Worm (Caenorhabditis elegans) whole organism, L2 larva: ENCODE data around the gene srh-222.

Source experiments
- C34F6.9 ChIP-seq: fragments of 150-350 bp; optimal IDR thresholded peaks from 2 replicates; lab custom pipeline; 2014; ENCODE audit warnings: missing biosample characterization, missing genetic modification characterization
- F13H6.1 ChIP-seq: sonication (generic microtip); optimal IDR thresholded peaks from 2 replicates; lab custom pipeline; 2016; ENCODE audit warnings: missing genetic modification characterization, missing compliant biosample characterization
- R02D3.7 ChIP-seq: fragments of 150-350 bp; optimal IDR thresholded peaks from 2 replicates; lab custom pipeline; 2014; ENCODE audit warnings: missing biosample characterization, missing genetic modification characterization
- Y55F3AM.14 ChIP-seq: fragments of 200-800 bp; sonication (Bioruptor generic); optimal IDR thresholded peaks from 2 replicates; lab custom pipeline; 2018; ENCODE audit warnings: mild to moderate bottlenecking, missing genetic modification characterization, missing compliant biosample characterization
- ama-1 ChIP-seq: fragments of 150-350 bp; optimal IDR thresholded peaks from 2 replicates; lab custom pipeline; 2018; ENCODE audit warnings: inconsistent platforms
- ceh-82 ChIP-seq: fragments of 150-350 bp; optimal IDR thresholded peaks from 2 replicates; lab custom pipeline; 2014; ENCODE audit warnings: missing biosample characterization, missing genetic modification characterization
- crh-2 ChIP-seq: sonication (generic microtip); optimal IDR thresholded peaks from 2 replicates; lab custom pipeline; 2017; ENCODE audit warnings: missing biosample characterization, missing genetic modification characterization
- dmd-4 ChIP-seq: sonication (generic microtip); optimal IDR thresholded peaks from 2 replicates; lab custom pipeline; 2017; ENCODE audit warnings: missing biosample characterization, missing genetic modification characterization
- egl-27 ChIP-seq: sonication (generic microtip); optimal IDR thresholded peaks from 3 replicates; lab custom pipeline; 2017; ENCODE audit warnings: missing biosample characterization, missing genetic modification reagents, missing genetic modification characterization
- elt-1 ChIP-seq: fragments of 150-350 bp; optimal IDR thresholded peaks from 2 replicates; lab custom pipeline; 2014; ENCODE audit warnings: missing biosample characterization, missing genetic modification characterization
- elt-3 ChIP-seq: sonication (generic microtip); optimal IDR thresholded peaks from 2 replicates; lab custom pipeline; 2017; ENCODE audit warnings: missing biosample characterization, missing genetic modification characterization
- fos-1 ChIP-seq: fragments of 150-350 bp; optimal IDR thresholded peaks from 2 replicates; lab custom pipeline; 2014; ENCODE audit warnings: missing biosample characterization, missing genetic modification characterization
- gmeb-1 ChIP-seq: fragments of 150-350 bp; optimal IDR thresholded peaks from 2 replicates; lab custom pipeline; 2014; ENCODE audit warnings: missing biosample characterization, missing genetic modification characterization
- lin-11 ChIP-seq: fragments of 150-350 bp; sonication (generic microtip); optimal IDR thresholded peaks from 2 replicates; lab custom pipeline; 2014; ENCODE audit warnings: missing biosample characterization, missing genetic modification characterization, inconsistent platforms, mixed read lengths
- lin-13 ChIP-seq: fragments of 150-350 bp; optimal IDR thresholded peaks from 2 replicates; lab custom pipeline; 2014; ENCODE audit warnings: missing biosample characterization, missing genetic modification reagents, missing genetic modification characterization
- lin-39 ChIP-seq: fragments of 150-350 bp; optimal IDR thresholded peaks from 2 replicates; lab custom pipeline; 2014; ENCODE audit warnings: missing biosample characterization, missing genetic modification reagents, missing genetic modification characterization
- lsy-2 ChIP-seq, 2 experiments: fragments of 150-350 bp in 1 of 2; sonication (generic microtip) in 1 of 2; optimal IDR thresholded peaks; 2 replicates each; lab custom pipeline; 2014 to 2017; ENCODE audit warnings: missing biosample characterization in 2 of 2, missing genetic modification characterization in 2 of 2
- mab-5 ChIP-seq: fragments of 150-350 bp; optimal IDR thresholded peaks from 2 replicates; lab custom pipeline; 2014; ENCODE audit warnings: missing biosample characterization, missing genetic modification characterization
- mdl-1 ChIP-seq, 2 experiments: fragments of 150-350 bp in 1 of 2; sonication (generic microtip) in 1 of 2; optimal IDR thresholded peaks; 2 replicates each; lab custom pipeline; 2017; ENCODE audit warnings: missing biosample characterization in 2 of 2, missing genetic modification characterization in 2 of 2
- nhr-10 ChIP-seq: sonication (generic microtip); optimal IDR thresholded peaks from 2 replicates; lab custom pipeline; 2017; ENCODE audit warnings: missing biosample characterization, missing genetic modification characterization
- nhr-11 ChIP-seq: fragments of 150-350 bp; optimal IDR thresholded peaks from 2 replicates; lab custom pipeline; 2014; ENCODE audit warnings: missing biosample characterization, missing genetic modification characterization
- nhr-12 ChIP-seq: fragments of 150-350 bp; optimal IDR thresholded peaks from 2 replicates; lab custom pipeline; 2014; ENCODE audit warnings: missing biosample characterization, missing genetic modification characterization
- nhr-129 ChIP-seq: fragments of 150-350 bp; optimal IDR thresholded peaks from 2 replicates; lab custom pipeline; 2014; ENCODE audit warnings: missing biosample characterization, missing genetic modification characterization
- nhr-23 ChIP-seq: fragments of 150-350 bp; optimal IDR thresholded peaks from 2 replicates; lab custom pipeline; 2014; ENCODE audit warnings: missing biosample characterization, missing genetic modification reagents, missing genetic modification characterization
- nhr-237 ChIP-seq: fragments of 150-350 bp; optimal IDR thresholded peaks from 2 replicates; lab custom pipeline; 2014; ENCODE audit warnings: missing biosample characterization, missing genetic modification characterization
- nhr-25 ChIP-seq: fragments of 150-350 bp; sonication (generic microtip); optimal IDR thresholded peaks from 3 replicates; lab custom pipeline; 2014; ENCODE audit warnings: missing biosample characterization, missing genetic modification characterization
- nhr-6 ChIP-seq: fragments of 150-350 bp; optimal IDR thresholded peaks from 2 replicates; lab custom pipeline; 2014; ENCODE audit warnings: missing biosample characterization, missing genetic modification characterization
- nhr-77 ChIP-seq: fragments of 150-350 bp; optimal IDR thresholded peaks from 2 replicates; lab custom pipeline; 2014; ENCODE audit warnings: missing biosample characterization, missing genetic modification characterization
- sem-4 ChIP-seq: fragments of 150-350 bp; optimal IDR thresholded peaks from 2 replicates; lab custom pipeline; 2014; ENCODE audit warnings: missing biosample characterization, missing genetic modification reagents, missing genetic modification characterization
- skn-1 ChIP-seq: sonication (generic microtip); optimal IDR thresholded peaks from 2 replicates; lab custom pipeline; 2017; ENCODE audit warnings: missing biosample characterization, missing genetic modification characterization
- sma-3 ChIP-seq: sonication (generic microtip); optimal IDR thresholded peaks from 2 replicates; lab custom pipeline; 2016; ENCODE audit warnings: missing genetic modification reagents, missing genetic modification characterization, missing compliant biosample characterization
- sma-9 ChIP-seq, 2 experiments: fragments of 150-350 bp in 1 of 2; sonication (generic microtip) in 1 of 2; optimal IDR thresholded peaks; 2 replicates each; lab custom pipeline; 2014 to 2016; ENCODE audit warnings: missing genetic modification characterization in 2 of 2, mild to moderate bottlenecking in 1 of 2, missing biosample characterization in 1 of 2, missing compliant biosample characterization in 1 of 2, missing genetic modification reagents in 1 of 2, moderate library complexity in 1 of 2
- unc-39 ChIP-seq: fragments of 150-350 bp; optimal IDR thresholded peaks from 2 replicates; lab custom pipeline; 2014; ENCODE audit warnings: missing biosample characterization, missing genetic modification characterization
- unc-62 ChIP-seq: fragments of 150-350 bp; optimal IDR thresholded peaks from 2 replicates; lab custom pipeline; 2014; ENCODE audit warnings: missing biosample characterization, missing genetic modification reagents, missing genetic modification characterization
- zag-1 ChIP-seq: fragments of 150-350 bp; optimal IDR thresholded peaks from 2 replicates; lab custom pipeline; 2014; ENCODE audit warnings: missing biosample characterization, missing genetic modification characterization
- ztf-1 ChIP-seq: fragments of 200-800 bp; sonication (Bioruptor generic); conservative IDR thresholded peaks from 2 replicates; pipeline ENCODE4 v1.3.6; 2022; ENCODE audit warnings: missing genetic modification characterization, missing compliant biosample characterization
- ztf-11 ChIP-seq: sonication (generic microtip); optimal IDR thresholded peaks from 2 replicates; lab custom pipeline; 2017; ENCODE audit warnings: missing biosample characterization, missing genetic modification characterization

srh-222 gene

DNA sequence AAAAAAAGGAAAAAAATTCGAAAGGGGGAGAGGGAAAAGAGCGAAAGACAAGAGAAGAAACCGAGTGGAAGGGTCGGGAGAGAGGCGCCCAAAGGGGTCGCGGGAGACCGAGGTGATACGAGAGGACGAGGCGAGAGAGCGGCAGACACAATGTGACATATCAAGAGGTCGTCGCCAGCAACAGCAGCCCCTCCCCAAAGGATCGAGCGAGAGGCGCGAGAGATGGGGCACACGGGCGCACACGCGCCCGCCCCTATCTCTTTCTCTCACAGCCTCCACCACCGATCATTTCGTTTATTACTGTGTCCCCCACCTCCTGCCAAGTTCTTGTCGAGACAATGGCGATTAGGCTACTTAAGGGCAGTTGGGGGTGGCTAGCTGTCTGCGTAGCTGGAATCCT is 48.6 kb downstream of the srh-222 start (continued):
- TF ChIP-seq mab-5 (tag; lab: Kevin White, UChicago) (peak; percentile 15), zag-1 (peak; percentile 5), lin-13 (peak; percentile 4), ztf-11 (no peak), nhr-25 (peak; percentile 54), F13H6.1 (tag; lab: Kevin White, UChicago) (peak; percentile 91), nhr-237 (tag; lab: Kevin White, UChicago) (no peak), nhr-6 (tag; lab: Kevin White, UChicago) (peak; percentile 24), R02D3.7 (no peak), crh-2 (tag; lab: Kevin White, UChicago) (peak; percentile 55), sma-9 (GFP tag; optimal IDR thresholded peaks at IDR 0.05; lab: Kevin White, UChicago) (peak; percentile 88), sma-9 (tag; optimal IDR thresholded peaks at IDR 0.05; lab: Kevin White, UChicago) (no peak)

DNA sequence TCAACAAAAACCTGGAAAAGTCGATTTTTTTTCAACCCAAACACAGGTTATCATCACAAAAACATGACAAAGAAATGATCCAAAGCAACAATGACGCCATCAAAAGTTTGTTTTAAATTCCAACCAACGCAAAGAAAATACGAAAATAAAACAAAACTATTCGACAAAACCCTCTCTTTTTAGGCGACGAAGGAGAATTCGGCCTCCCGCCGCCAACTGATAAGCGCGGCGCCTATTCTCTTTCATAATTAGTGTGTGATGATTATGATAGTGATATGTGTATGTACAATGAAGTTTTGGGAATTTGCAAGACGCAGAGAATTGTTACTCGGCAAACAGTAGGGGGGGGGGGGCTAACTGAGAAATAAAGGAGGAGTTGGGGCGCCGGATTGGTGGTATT is 49.7 kb downstream of the srh-222 start:
- TF ChIP-seq lin-13 (no peak), nhr-12 (tag; lab: Kevin White, UChicago) (no peak), sma-9 (GFP tag; optimal IDR thresholded peaks at IDR 0.05; lab: Kevin White, UChicago) (peak; percentile 65), sma-9 (tag; optimal IDR thresholded peaks at IDR 0.05; lab: Kevin White, UChicago) (no peak), mab-5 (tag; lab: Kevin White, UChicago) (no peak), lsy-2 (tag; optimal IDR thresholded peaks at IDR 0.05; lab: Kevin White, UChicago) (no peak), F13H6.1 (tag; lab: Kevin White, UChicago) (no peak), skn-1 (tag; lab: Kevin White, UChicago) (no peak), R02D3.7 (no peak), Y55F3AM.14 (GFP tag; lab: Kevin White, UChicago) (no peak), elt-3 (tag; lab: Kevin White, UChicago) (no peak), sem-4 (tag; lab: Kevin White, UChicago) (no peak), nhr-77 (tag; lab: Kevin White, UChicago) (no peak), unc-62 (no peak), nhr-23 (tag; lab: Kevin White, UChicago) (no peak), nhr-6 (tag; lab: Kevin White, UChicago) (no peak), lin-39 (tag; lab: Kevin White, UChicago) (no peak), ama-1 (lab: Kevin White, UChicago) (peak; percentile 26), egl-27 (tag; lab: Kevin White, UChicago) (no peak), nhr-25 (no peak), nhr-10 (tag; lab: Kevin White, UChicago) (no peak), crh-2 (tag; lab: Kevin White, UChicago) (peak; percentile 21), dmd-4 (tag; lab: Kevin White, UChicago) (no peak), elt-1 (tag; lab: Kevin White, UChicago) (no peak), fos-1 (tag; lab: Kevin White, UChicago) (peak; percentile 35), ztf-1 (GFP tag; lab: Robert Waterston, UW) (no peak), zag-1 (no peak), gmeb-1 (tag; lab: Kevin White, UChicago) (no peak), mdl-1 (tag; optimal IDR thresholded peaks at IDR 0.05; lab: Kevin White, UChicago) (no peak), C34F6.9 (tag; lab: Kevin White, UChicago) (no peak), ztf-11 (no peak), ceh-82 (no peak), nhr-11 (tag; lab: Kevin White, UChicago) (no peak), unc-39 (tag; lab: Kevin White, UChicago) (no peak), lin-11 (tag; lab: Kevin White, UChicago) (no peak), nhr-129 (tag; lab: Kevin White, UChicago) (no peak), sma-3 (GFP tag; lab: Kevin White, UChicago) (peak; percentile 46)
